Fruit fly (Drosophila melanogaster) whole organism, larva: ENCODE measurements around the gene CG5196.

Experiments
- noc ChIP-seq: fragments of 200-800 bp; sonication (Bioruptor generic); optimal IDR thresholded peaks from 3 replicates; lab custom pipeline; 2019; ENCODE audit warnings: missing biosample characterization, mild to moderate bottlenecking, missing genetic modification characterization, moderate library complexity

Gene CG5196

dm6 chr3R:12376828-12377227, 31.3 kb upstream of the CG5196 start, which contains the start of gene GstD6:
Gene GstD6 (plus strand): TSS chr3R:12377128.
- TF ChIP-seq noc (tag; lab: Kevin White, UChicago): no peak

- TF ChIP-seq noc (tag; lab: Kevin White, UChicago): no peak
Observed at dm6 chr3R:12378200-12378599, 29.9 kb upstream of the CG5196 start, which contains the start of gene GstD7. Gene GstD7 (plus strand): TSS chr3R:12378500.

dm6 chr3R:12379249-12379648, 28.9 kb upstream of the CG5196 start:
- no peak for TF ChIP-seq noc (tag; lab: Kevin White, UChicago)

- no peak for TF ChIP-seq noc (tag; lab: Kevin White, UChicago)
Observed at dm6 chr3R:12379708-12380107, 28.4 kb upstream of the CG5196 start, which contains the start of gene GstD8. Gene GstD8 (plus strand): TSS chr3R:12380008.

dm6 chr3R:12381130-12381700, 26.9 kb upstream of the CG5196 start:
- TF ChIP-seq noc (tag; lab: Kevin White, UChicago): no peak

- no peak for TF ChIP-seq noc (tag; lab: Kevin White, UChicago)
Observed at dm6 chr3R:12382563-12382962, 25.6 kb upstream of the CG5196 start, which contains the start of gene CG10035. Gene CG10035 (minus strand): TSS chr3R:12382691.

- TF ChIP-seq noc (tag; lab: Kevin White, UChicago): no peak
Observed at dm6 chr3R:12383036-12383435, 25.1 kb upstream of the CG5196 start, which contains the start of gene GstD11. Gene GstD11 (plus strand): TSS chr3R:12383336.

dm6 chr3R:12383784-12384183, 24.3 kb upstream of the CG5196 start:
- TF ChIP-seq noc (tag; lab: Kevin White, UChicago): no peak

dm6 chr3R:12384274-12384673, 23.8 kb upstream of the CG5196 start:
- no peak for TF ChIP-seq noc (tag; lab: Kevin White, UChicago)

dm6 chr3R:12385949-12386348, 22.2 kb upstream of the CG5196 start, which contains the start of gene Sol1:
Gene Sol1 (plus strand): TSS chr3R:12386249.
- TF ChIP-seq noc (tag; lab: Kevin White, UChicago): no peak

dm6 chr3R:12386965-12387364, 21.2 kb upstream of the CG5196 start, which contains the start of gene CG33098:
Gene CG33098 (plus strand): TSS chr3R:12387188.
- TF ChIP-seq noc (tag; lab: Kevin White, UChicago): no peak

- TF ChIP-seq noc (tag; lab: Kevin White, UChicago): no peak
Observed at dm6 chr3R:12395880-12396279, 12.2 kb upstream of the CG5196 start, which contains the start of the genes CG10096 and CG10097. Gene CG10096 (minus strand): TSS chr3R:12395980. Gene CG10097 (minus strand): TSS chr3R:12395980.

- TF ChIP-seq noc (tag; lab: Kevin White, UChicago): no peak
Observed at dm6 chr3R:12398054-12398453, 10.1 kb upstream of the CG5196 start.

- TF ChIP-seq noc (tag; lab: Kevin White, UChicago): no peak
Observed at dm6 chr3R:12398620-12399247, 9.4 kb upstream of the CG5196 start, which contains the start of gene Cyp9f3. Gene Cyp9f3 (minus strand): TSS chr3R:12398929.

- TF ChIP-seq noc (tag; lab: Kevin White, UChicago): no peak
Observed at dm6 chr3R:12401672-12402296, 6.3 kb upstream of the CG5196 start, which contains the start of gene DNAlig3. Gene DNAlig3 (minus strand): TSS chr3R:12401839.

dm6 chr3R:12402935-12403334, 5.2 kb upstream of the CG5196 start:
- TF ChIP-seq noc (tag; lab: Kevin White, UChicago): peak; percentile 97
